Fruit fly (Drosophila melanogaster) whole organism, embryonic: ENCODE measurements around the gene RpS28b.

Experiments
- Atf3 ChIP-seq: fragments of 200-800 bp; sonication (Bioruptor generic); optimal IDR thresholded peaks from 3 replicates; lab custom pipeline; 2016; ENCODE audit warnings: missing biosample characterization, missing genetic modification characterization
- B-H1 ChIP-seq: fragments of 200-800 bp; sonication (Bioruptor generic); IDR thresholded peaks from 3 replicates; pipeline ENCODE4 v1.3.6; 2022; ENCODE audit warnings: missing biosample characterization, missing genetic modification characterization
- BtbVII ChIP-seq: fragments of 200-800 bp; sonication (Bioruptor generic); optimal IDR thresholded peaks from 3 replicates; lab custom pipeline; 2017; ENCODE audit warnings: missing biosample characterization, mild to moderate bottlenecking, missing genetic modification characterization
- CG10565 ChIP-seq: fragments of 200-800 bp; sonication (Bioruptor generic); optimal IDR thresholded peaks from 3 replicates; lab custom pipeline; 2016; ENCODE audit warnings: missing biosample characterization, mild to moderate bottlenecking, missing genetic modification characterization
- CG13424 ChIP-seq: fragments of 200-800 bp; sonication (Bioruptor generic); optimal IDR thresholded peaks from 2 replicates; lab custom pipeline; 2019; ENCODE audit warnings: missing biosample characterization, mild to moderate bottlenecking, missing genetic modification characterization, moderate library complexity
- CG14667 ChIP-seq: fragments of 200-800 bp; sonication (Bioruptor generic); IDR thresholded peaks from 2 replicates; pipeline ENCODE4 v1.3.6; 2022; ENCODE audit warnings: missing biosample characterization, missing genetic modification characterization
- CG15601 ChIP-seq: fragments of 200-800 bp; sonication (Bioruptor generic); optimal IDR thresholded peaks from 3 replicates; lab custom pipeline; 2019; ENCODE audit warnings: missing biosample characterization, mild to moderate bottlenecking, missing genetic modification characterization, moderate library complexity
- CG1603 ChIP-seq: fragments of 200-800 bp; sonication (Bioruptor generic); optimal IDR thresholded peaks from 2 replicates; lab custom pipeline; 2019; ENCODE audit warnings: missing biosample characterization, mild to moderate bottlenecking, missing genetic modification characterization, moderate library complexity
- CG17612 ChIP-seq: fragments of 200-800 bp; sonication (Bioruptor generic); IDR thresholded peaks from 2 replicates; pipeline ENCODE4 v1.3.6; 2022; ENCODE audit warnings: missing biosample characterization, missing genetic modification characterization
- CG18619 ChIP-seq: fragments of 200-800 bp; sonication (Bioruptor generic); optimal IDR thresholded peaks from 3 replicates; lab custom pipeline; 2017; ENCODE audit warnings: missing biosample characterization, mild to moderate bottlenecking, missing genetic modification characterization
- CG3407 ChIP-seq: fragments of 200-800 bp; sonication (Bioruptor generic); optimal IDR thresholded peaks from 2 replicates; lab custom pipeline; 2018; ENCODE audit warnings: missing biosample characterization, mild to moderate bottlenecking, missing genetic modification characterization
- CG4707 ChIP-seq: fragments of 200-800 bp; sonication (Bioruptor generic); optimal IDR thresholded peaks from 2 replicates; lab custom pipeline; 2018; ENCODE audit warnings: missing biosample characterization, mild to moderate bottlenecking, missing genetic modification characterization, moderate library complexity
- CG5245 ChIP-seq: fragments of 200-800 bp; sonication (Bioruptor generic); optimal IDR thresholded peaks from 3 replicates; lab custom pipeline; 2016; ENCODE audit warnings: missing biosample characterization, missing genetic modification characterization
- CG6689 ChIP-seq: fragments of 200-800 bp; sonication (Bioruptor generic); IDR thresholded peaks from 2 replicates; pipeline ENCODE4 v1.3.6; 2022; ENCODE audit warnings: missing biosample characterization, missing genetic modification characterization
- CG7357 ChIP-seq: fragments of 200-800 bp; sonication (Bioruptor generic); IDR thresholded peaks from 3 replicates; pipeline ENCODE4 v1.3.6; 2022; ENCODE audit warnings: missing biosample characterization, missing genetic modification characterization
- CG7963 ChIP-seq: fragments of 200-800 bp; sonication (Bioruptor generic); IDR thresholded peaks from 3 replicates; pipeline ENCODE4 v1.3.6; 2022; ENCODE audit warnings: missing biosample characterization, missing genetic modification characterization; ENCODE audit not compliant: partially characterized antibody
- CG7987 ChIP-seq: fragments of 200-800 bp; sonication (Bioruptor generic); optimal IDR thresholded peaks from 2 replicates; lab custom pipeline; 2018; ENCODE audit warnings: missing biosample characterization, mild to moderate bottlenecking, missing genetic modification characterization, moderate library complexity
- CG8089 ChIP-seq: fragments of 200-800 bp; sonication (Bioruptor generic); optimal IDR thresholded peaks from 3 replicates; lab custom pipeline; 2016; ENCODE audit warnings: missing biosample characterization, missing genetic modification characterization
- Camta ChIP-seq: fragments of 200-800 bp; sonication (Bioruptor generic); optimal IDR thresholded peaks from 2 replicates; lab custom pipeline; 2016; ENCODE audit warnings: missing biosample characterization, missing genetic modification characterization
- Dek ChIP-seq: fragments of 200-800 bp; sonication (Bioruptor generic); optimal IDR thresholded peaks from 3 replicates; lab custom pipeline; 2019; ENCODE audit warnings: missing biosample characterization, mild to moderate bottlenecking, missing genetic modification characterization, moderate library complexity
- H15 ChIP-seq: fragments of 200-800 bp; sonication (Bioruptor generic); IDR thresholded peaks from 3 replicates; pipeline ENCODE4 v1.3.6; 2022; ENCODE audit warnings: missing biosample characterization, missing genetic modification characterization
- Hmx ChIP-seq: fragments of 200-800 bp; sonication (Bioruptor generic); optimal IDR thresholded peaks from 2 replicates; lab custom pipeline; 2016; ENCODE audit warnings: missing biosample characterization, missing genetic modification characterization
- Max ChIP-seq: fragments of 200-800 bp; sonication (Bioruptor generic); optimal IDR thresholded peaks from 2 replicates; lab custom pipeline; 2016; ENCODE audit warnings: missing biosample characterization, mild to moderate bottlenecking, missing genetic modification characterization
- Poxn ChIP-seq: fragments of 200-800 bp; sonication (Bioruptor generic); IDR thresholded peaks from 2 replicates; pipeline ENCODE4 v1.3.6; 2022; ENCODE audit warnings: missing biosample characterization, missing genetic modification characterization
- Side ChIP-seq: fragments of 200-800 bp; sonication (Bioruptor generic); optimal IDR thresholded peaks from 2 replicates; lab custom pipeline; 2016; ENCODE audit warnings: missing biosample characterization, missing genetic modification characterization
- Spps ChIP-seq: fragments of 200-800 bp; sonication (Bioruptor generic); optimal IDR thresholded peaks from 2 replicates; lab custom pipeline; 2018; ENCODE audit warnings: missing biosample characterization, mild to moderate bottlenecking, missing genetic modification characterization
- Sry-δ ChIP-seq: fragments of 200-800 bp; sonication (Bioruptor generic); optimal IDR thresholded peaks from 2 replicates; lab custom pipeline; 2016; ENCODE audit warnings: missing biosample characterization, missing genetic modification characterization
- Tbp ChIP-seq: fragments of >200 bp; optimal IDR thresholded peaks from 2 replicates; lab custom pipeline; 2018; ENCODE audit warnings: missing biosample characterization, missing genetic modification characterization
- Trl ChIP-seq, 3 experiments: fragments of >200 bp in 2 of 3; fragments of 200-800 bp in 1 of 3; sonication (Bioruptor generic) in 1 of 3; optimal IDR thresholded peaks; 2 replicates in 1 of 3; 3 replicates in 2 of 3; lab custom pipeline; 2016 to 2017; ENCODE audit warnings: missing biosample characterization in 1 of 3, missing genetic modification characterization in 1 of 3
- abd-A ChIP-seq: fragments of 200-800 bp; sonication (Bioruptor generic); optimal IDR thresholded peaks from 3 replicates; lab custom pipeline; 2019; ENCODE audit warnings: missing biosample characterization, mild to moderate bottlenecking, missing genetic modification characterization, moderate library complexity
- croc ChIP-seq: fragments of 200-800 bp; sonication (Bioruptor generic); conservative IDR thresholded peaks from 3 replicates; pipeline ENCODE4 v1.3.6; 2022; ENCODE audit warnings: missing biosample characterization, missing genetic modification characterization
- cwo ChIP-seq: fragments of 200-800 bp; sonication (Bioruptor generic); optimal IDR thresholded peaks from 3 replicates; lab custom pipeline; 2017; ENCODE audit warnings: missing biosample characterization, missing genetic modification characterization, mild to moderate bottlenecking, moderate library complexity, missing genetic modification reagents
- gce ChIP-seq: fragments of 200-800 bp; sonication (Bioruptor generic); IDR thresholded peaks from 3 replicates; pipeline ENCODE4 v1.3.6; 2022; ENCODE audit warnings: missing biosample characterization, missing genetic modification characterization
- grau ChIP-seq: fragments of 200-800 bp; optimal IDR thresholded peaks from 3 replicates; lab custom pipeline; 2019; ENCODE audit warnings: missing biosample characterization, mild to moderate bottlenecking, missing genetic modification characterization, moderate library complexity
- ham ChIP-seq: fragments of 200-800 bp; sonication (Bioruptor generic); IDR thresholded peaks from 2 replicates; pipeline ENCODE4 v1.3.6; 2022; ENCODE audit warnings: missing biosample characterization, missing genetic modification characterization
- her ChIP-seq: fragments of 200-800 bp; sonication (Bioruptor generic); optimal IDR thresholded peaks from 2 replicates; lab custom pipeline; 2016; ENCODE audit warnings: missing biosample characterization, missing genetic modification characterization
- ind ChIP-seq: fragments of 200-800 bp; sonication (Bioruptor generic); optimal IDR thresholded peaks from 3 replicates; lab custom pipeline; 2016; ENCODE audit warnings: missing biosample characterization, missing genetic modification characterization
- lola ChIP-seq, 3 experiments: fragments of >200 bp in 2 of 3; fragments of 200-800 bp in 1 of 3; sonication (Bioruptor generic) in 1 of 3; optimal IDR thresholded peaks; 2 replicates each; lab custom pipeline; 2017 to 2019; ENCODE audit warnings: missing biosample characterization in 3 of 3, missing genetic modification characterization in 3 of 3, mild to moderate bottlenecking in 1 of 3, moderate library complexity in 1 of 3
- nerfin-1 ChIP-seq: fragments of 200-800 bp; sonication (Bioruptor generic); optimal IDR thresholded peaks from 3 replicates; lab custom pipeline; 2019; ENCODE audit warnings: missing biosample characterization, mild to moderate bottlenecking, missing genetic modification characterization, moderate library complexity
- otp ChIP-seq: fragments of 200-800 bp; sonication (Bioruptor generic); IDR thresholded peaks from 3 replicates; pipeline ENCODE4, ENCODE4 v1.3.6; 2022; ENCODE audit warnings: missing biosample characterization, missing genetic modification characterization
- pum ChIP-seq: fragments of 200-800 bp; sonication (Bioruptor generic); optimal IDR thresholded peaks from 2 replicates; lab custom pipeline; 2016; ENCODE audit warnings: missing biosample characterization, missing genetic modification characterization
- repo ChIP-seq: fragments of 200-800 bp; sonication (Bioruptor generic); optimal IDR thresholded peaks from 2 replicates; lab custom pipeline; 2016; ENCODE audit warnings: missing biosample characterization, missing genetic modification characterization
- sima ChIP-seq: fragments of 200-800 bp; sonication (Bioruptor generic); optimal IDR thresholded peaks from 2 replicates; lab custom pipeline; 2016; ENCODE audit warnings: missing biosample characterization, missing genetic modification characterization
- tgo ChIP-seq: fragments of 200-800 bp; sonication (Bioruptor generic); IDR thresholded peaks from 3 replicates; pipeline ENCODE4 v1.3.6; 2022; ENCODE audit warnings: missing biosample characterization, missing genetic modification characterization
- toy ChIP-seq: fragments of 200-800 bp; sonication (Bioruptor generic); IDR thresholded peaks from 2 replicates; pipeline ENCODE4 v1.3.6; 2022; ENCODE audit warnings: missing biosample characterization, missing genetic modification characterization
- ttk ChIP-seq: fragments of 200-800 bp; sonication (Bioruptor generic); IDR thresholded peaks from 2 replicates; pipeline ENCODE4 v2.1.2; 2022; ENCODE audit warnings: missing biosample characterization, missing genetic modification characterization
- twi ChIP-seq: fragments of 200-800 bp; optimal IDR thresholded peaks from 2 replicates; lab custom pipeline; 2019; ENCODE audit warnings: missing biosample characterization, mild to moderate bottlenecking, missing genetic modification characterization, moderate library complexity
- vnd ChIP-seq: fragments of 200-800 bp; sonication (Bioruptor generic); IDR thresholded peaks from 3 replicates; pipeline ENCODE4 v1.3.6; 2022; ENCODE audit warnings: missing biosample characterization, missing genetic modification characterization; ENCODE audit not compliant: partially characterized antibody
- vvl ChIP-seq: fragments of 200-800 bp; sonication (Bioruptor generic); IDR thresholded peaks from 2 replicates; pipeline ENCODE4 v1.3.6; 2022; ENCODE audit warnings: missing biosample characterization, missing genetic modification characterization

Gene RpS28b

dm6 chrX:9578696-9579509 is 24.5 kb downstream of the RpS28b start (continued):
- TF ChIP-seq ham (GFP tag; lab: Robert Waterston, UW) (peak; percentile 94), Max (peak; percentile 94), Sry-δ (GFP tag; lab: Kevin White, UChicago) (peak; percentile 76), Tbp (no peak), CG18619 (GFP tag; lab: Kevin White, UChicago) (peak; percentile 98), cwo (peak; percentile 95), vnd (no peak), H15 (peak; percentile 99), lola (GFP tag; optimal IDR thresholded peaks at IDR 0.05; lab: Kevin White, UChicago) (peak in 1 of 3 experiments; percentile 99), CG7963 (no peak), tgo (peak; percentile 98), Trl (optimal IDR thresholded peaks at IDR 0.05; lab: Kevin White, UChicago) (peak; percentile 11 to 32), Trl (GFP tag; optimal IDR thresholded peaks at IDR 0.05; lab: Kevin White, UChicago) (peak; percentile 99), croc (GFP tag; lab: Robert Waterston, UW) (peak; percentile 99), Atf3 (peak; percentile 98), CG5245 (GFP tag; lab: Kevin White, UChicago) (peak; percentile 98), pum (GFP tag; lab: Kevin White, UChicago) (peak; percentile 99), her (GFP tag; lab: Kevin White, UChicago) (peak; percentile 96), CG13424 (tag; lab: Kevin White, UChicago) (peak; percentile 97), B-H1 (GFP tag; lab: Robert Waterston, UW) (peak; percentile 97), CG15601 (tag; lab: Kevin White, UChicago) (peak; percentile 98), CG7357 (GFP tag; lab: Robert Waterston, UW) (peak; percentile 94), CG7987 (peak; percentile 94), CG10565 (GFP tag; lab: Kevin White, UChicago) (peak; percentile 91), CG1603 (tag; lab: Kevin White, UChicago) (peak; percentile 99), repo (GFP tag; lab: Kevin White, UChicago) (peak; percentile 97), CG4707 (peak; percentile 96), Camta (GFP tag; lab: Kevin White, UChicago) (peak; percentile 98), Hmx (peak; percentile 94), CG8089 (peak; percentile 98), CG6689 (GFP tag; lab: Robert Waterston, UW) (peak; percentile 98), twi (tag; lab: Kevin White, UChicago) (peak; percentile 96), grau (tag; lab: Kevin White, UChicago) (peak; percentile 97), toy (GFP tag; lab: Robert Waterston, UW) (peak; percentile 95), CG17612 (GFP tag; lab: Robert Waterston, UW) (peak; percentile 96), abd-A (tag; lab: Kevin White, UChicago) (peak; percentile 41), CG3407 (GFP tag; lab: Kevin White, UChicago) (peak; percentile 97), sima (peak; percentile 95), nerfin-1 (tag; lab: Kevin White, UChicago) (peak; percentile 93), gce (GFP tag; lab: Robert Waterston, UW) (peak; percentile 97), Dek (tag; lab: Kevin White, UChicago) (peak; percentile 96), CG14667 (peak; percentile 99), vvl (GFP tag; lab: Robert Waterston, UW) (peak; percentile 99), ttk (GFP tag; lab: Robert Waterston, UW) (peak; percentile 98), Poxn (GFP tag; lab: Robert Waterston, UW) (peak; percentile 91), Side (GFP tag; lab: Kevin White, UChicago) (peak; percentile 98), Spps (tag; lab: Kevin White, UChicago) (peak; percentile 96), otp (GFP tag; lab: Robert Waterston, UW) (peak; percentile 99), ind (GFP tag; lab: Kevin White, UChicago) (peak; percentile 99), BtbVII (GFP tag; lab: Kevin White, UChicago) (peak; percentile 95)
